Worm (Caenorhabditis elegans) whole organism, young adult: ENCODE measurements around the gene swm-1.

ENCODE experiments used
- B0035.1 ChIP-seq: sonication (generic microtip); optimal IDR thresholded peaks from 2 replicates; lab custom pipeline; 2016; ENCODE audit warnings: missing genetic modification characterization, mild to moderate bottlenecking, missing compliant biosample characterization, missing genotype, missing genetic modification reagents
- F33H1.4 ChIP-seq: fragments of 200-800 bp; sonication (Bioruptor generic); IDR thresholded peaks from 2 replicates; pipeline ENCODE4 v1.3.6; 2022; ENCODE audit warnings: missing genetic modification reagents, missing genetic modification characterization, missing compliant biosample characterization
- F39B2.1 ChIP-seq: fragments of 200-800 bp; sonication (Bioruptor generic); IDR thresholded peaks from 2 replicates; pipeline ENCODE4 v1.3.6; 2022; ENCODE audit warnings: missing genetic modification reagents, missing genetic modification characterization, missing compliant biosample characterization
- F55B11.4 ChIP-seq: sonication (generic microtip); optimal IDR thresholded peaks from 2 replicates; lab custom pipeline; 2016; ENCODE audit warnings: missing compliant biosample characterization, missing genetic modification characterization, borderline replicate concordance; ENCODE audit not compliant: insufficient read depth
- T07F8.4 ChIP-seq: sonication (generic microtip); optimal IDR thresholded peaks from 2 replicates; lab custom pipeline; 2016; ENCODE audit warnings: mild to moderate bottlenecking, missing genetic modification characterization, moderate library complexity, missing compliant biosample characterization
- T26A5.8 ChIP-seq: sonication (generic microtip); optimal IDR thresholded peaks from 2 replicates; lab custom pipeline; 2016; ENCODE audit warnings: missing genetic modification characterization, missing compliant biosample characterization
- Y53F4B.3 ChIP-seq: fragments of 200-800 bp; sonication (Bioruptor generic); IDR thresholded peaks from 2 replicates; pipeline ENCODE4 v1.3.6; 2022; ENCODE audit warnings: missing genetic modification reagents, missing genetic modification characterization, missing compliant biosample characterization
- atf-7 ChIP-seq: sonication (generic microtip); optimal IDR thresholded peaks from 2 replicates; lab custom pipeline; 2017; ENCODE audit warnings: mild to moderate bottlenecking, missing genetic modification characterization, missing compliant biosample characterization
- athp-1 ChIP-seq: sonication (generic microtip); optimal IDR thresholded peaks from 2 replicates; lab custom pipeline; 2017; ENCODE audit warnings: mild to moderate bottlenecking, missing genetic modification characterization, missing compliant biosample characterization
- attf-6 ChIP-seq: fragments of 200-800 bp; sonication (Bioruptor generic); IDR thresholded peaks from 2 replicates; pipeline ENCODE4 v1.3.6; 2022; ENCODE audit warnings: missing genetic modification reagents, missing genetic modification characterization, missing compliant biosample characterization
- ccch-3 ChIP-seq: fragments of 200-800 bp; sonication (Bioruptor generic); optimal IDR thresholded peaks from 2 replicates; lab custom pipeline; 2018; ENCODE audit warnings: mild to moderate bottlenecking, missing genetic modification characterization, missing compliant biosample characterization
- cebp-2 ChIP-seq: fragments of 200-800 bp; sonication (Bioruptor generic); IDR thresholded peaks from 2 replicates; pipeline ENCODE4 v1.3.6; 2022; ENCODE audit warnings: missing genetic modification characterization, missing compliant biosample characterization
- ceh-58 ChIP-seq: fragments of 200-800 bp; sonication (Bioruptor generic); IDR thresholded peaks from 2 replicates; pipeline ENCODE4 v1.3.6; 2022; ENCODE audit warnings: missing genetic modification characterization, missing compliant biosample characterization
- chd-7 ChIP-seq: sonication (generic microtip); optimal IDR thresholded peaks from 2 replicates; lab custom pipeline; 2016; ENCODE audit warnings: mild to moderate bottlenecking, missing genetic modification characterization, moderate library complexity, missing compliant biosample characterization
- dox-1 ChIP-seq: fragments of 200-800 bp; sonication (Bioruptor generic); IDR thresholded peaks from 2 replicates; pipeline ENCODE4 v1.3.6; 2022; ENCODE audit warnings: missing genetic modification reagents, missing genetic modification characterization, missing compliant biosample characterization
- dpl-1 ChIP-seq: fragments of 150-350 bp; optimal IDR thresholded peaks from 2 replicates; lab custom pipeline; 2014; ENCODE audit warnings: missing biosample characterization, missing genetic modification reagents, missing genetic modification characterization
- egl-44 ChIP-seq: fragments of 200-800 bp; sonication (Bioruptor generic); IDR thresholded peaks from 2 replicates; pipeline ENCODE4 v1.3.6; 2022; ENCODE audit warnings: missing genetic modification reagents, missing genetic modification characterization, missing compliant biosample characterization
- egrh-3 ChIP-seq: fragments of 200-800 bp; sonication (Bioruptor generic); IDR thresholded peaks from 2 replicates; pipeline ENCODE4 v1.3.6; 2022; ENCODE audit warnings: missing genetic modification reagents, missing genetic modification characterization, missing compliant biosample characterization
- ekl-4 ChIP-seq: fragments of 200-800 bp; sonication (Bioruptor generic); IDR thresholded peaks from 2 replicates; pipeline ENCODE4 v1.3.6; 2022; ENCODE audit warnings: missing genetic modification reagents, missing genetic modification characterization, missing compliant biosample characterization
- him-1 ChIP-seq: sonication (generic microtip); optimal IDR thresholded peaks from 2 replicates; lab custom pipeline; 2016; ENCODE audit warnings: missing genotype, missing genetic modification reagents, missing genetic modification characterization, missing compliant biosample characterization
- hlh-12 ChIP-seq: sonication (generic microtip); optimal IDR thresholded peaks from 2 replicates; lab custom pipeline; 2016; ENCODE audit warnings: missing genetic modification characterization, missing compliant biosample characterization
- hrde-1 ChIP-seq: sonication (generic microtip); optimal IDR thresholded peaks from 2 replicates; lab custom pipeline; 2016; ENCODE audit warnings: missing genetic modification characterization, mild to moderate bottlenecking, missing compliant biosample characterization, moderate library complexity, missing genotype, missing genetic modification reagents, borderline replicate concordance
- hsf-1 ChIP-seq: fragments of 200-800 bp; sonication (Bioruptor generic); IDR thresholded peaks from 2 replicates; pipeline ENCODE4 v1.3.6; 2022; ENCODE audit warnings: missing genetic modification reagents, missing genetic modification characterization, missing compliant biosample characterization
- let-607 ChIP-seq, 2 experiments: fragments of 200-800 bp in 1 of 2; sonication (Bioruptor generic) in 1 of 2; sonication (generic microtip) in 1 of 2; optimal IDR thresholded peaks; 2 replicates each; lab custom pipeline; 2016 to 2018; ENCODE audit warnings: mild to moderate bottlenecking in 2 of 2, missing compliant biosample characterization in 2 of 2, missing genetic modification characterization in 2 of 2, moderate library complexity in 2 of 2, missing genotype in 1 of 2
- lin-26 ChIP-seq: fragments of 200-800 bp; sonication (Bioruptor generic); IDR thresholded peaks from 2 replicates; pipeline ENCODE4 v1.3.6; 2022; ENCODE audit warnings: missing genetic modification reagents, missing genetic modification characterization, missing compliant biosample characterization
- lin-35 ChIP-seq, 3 experiments: fragments of 150-350 bp in 2 of 3; sonication (generic microtip) in 1 of 3; optimal IDR thresholded peaks; 2 replicates each; lab custom pipeline; 2014 to 2018; ENCODE audit warnings: missing biosample characterization in 3 of 3, missing genetic modification characterization in 3 of 3, missing genetic modification reagents in 3 of 3
- lin-54 ChIP-seq: fragments of 200-800 bp; sonication (Bioruptor generic); optimal IDR thresholded peaks from 2 replicates; lab custom pipeline; 2018; ENCODE audit warnings: mild to moderate bottlenecking, missing genetic modification characterization, missing compliant biosample characterization
- lir-1 ChIP-seq: fragments of 200-800 bp; sonication (Bioruptor generic); conservative IDR thresholded peaks from 2 replicates; pipeline ENCODE4 v1.3.6; 2022; ENCODE audit warnings: missing genetic modification reagents, missing genetic modification characterization, missing compliant biosample characterization
- lsl-1 ChIP-seq: fragments of 200-800 bp; sonication (Bioruptor generic); optimal IDR thresholded peaks from 2 replicates; lab custom pipeline; 2018; ENCODE audit warnings: mild to moderate bottlenecking, missing genetic modification characterization, moderate library complexity, missing compliant biosample characterization
- madf-3 ChIP-seq: fragments of 200-800 bp; sonication (Bioruptor generic); IDR thresholded peaks from 2 replicates; pipeline ENCODE4 v1.3.6; 2022; ENCODE audit warnings: missing genetic modification reagents, missing genetic modification characterization, missing compliant biosample characterization
- mel-28 ChIP-seq: sonication (generic microtip); optimal IDR thresholded peaks from 2 replicates; lab custom pipeline; 2016; ENCODE audit warnings: borderline replicate concordance, mild to moderate bottlenecking, missing genetic modification characterization, missing compliant biosample characterization
- nhr-179 ChIP-seq: sonication (generic microtip); optimal IDR thresholded peaks from 2 replicates; lab custom pipeline; 2016; ENCODE audit warnings: mild to moderate bottlenecking, missing genetic modification characterization, missing compliant biosample characterization
- sdz-38 ChIP-seq: sonication (generic microtip); optimal IDR thresholded peaks from 2 replicates; lab custom pipeline; 2016; ENCODE audit warnings: missing genotype, missing genetic modification characterization, missing compliant biosample characterization
- snpc-1.1 ChIP-seq: sonication (generic microtip); optimal IDR thresholded peaks from 2 replicates; lab custom pipeline; 2017; ENCODE audit warnings: missing genetic modification characterization, mild to moderate bottlenecking, missing compliant biosample characterization, antibody characterized with exemption, moderate library complexity, missing genotype, missing genetic modification reagents; ENCODE audit not compliant: insufficient read depth
- sptf-2 ChIP-seq: fragments of 200-800 bp; sonication (Bioruptor generic); optimal IDR thresholded peaks from 2 replicates; lab custom pipeline; 2018; ENCODE audit warnings: mild to moderate bottlenecking, missing genetic modification characterization, missing compliant biosample characterization
- tlf-1 ChIP-seq: fragments of 200-800 bp; sonication (Bioruptor generic); optimal IDR thresholded peaks from 2 replicates; lab custom pipeline; 2018; ENCODE audit warnings: mild to moderate bottlenecking, missing genetic modification characterization, missing compliant biosample characterization
- zfh-2 ChIP-seq: fragments of 200-800 bp; sonication (Bioruptor generic); conservative IDR thresholded peaks from 2 replicates; pipeline ENCODE4 v1.3.6; 2022; ENCODE audit warnings: missing genetic modification reagents, missing genetic modification characterization, missing compliant biosample characterization
- ztf-26 ChIP-seq: sonication (generic microtip); optimal IDR thresholded peaks from 2 replicates; lab custom pipeline; 2017; ENCODE audit warnings: missing genetic modification characterization, missing compliant biosample characterization
- ztf-28 ChIP-seq: fragments of 200-800 bp; sonication (Bioruptor generic); IDR thresholded peaks from 2 replicates; pipeline ENCODE4 v1.3.6; 2022; ENCODE audit warnings: missing genetic modification reagents, missing genetic modification characterization, missing compliant biosample characterization

Gene swm-1

ce11 chrV:9051100-9051499, 3.6 kb downstream of the swm-1 start, which contains the start of gene C25E10.7:
TSS of gene C25E10.7 (minus strand) at chrV:9051200.
- TF ChIP-seq lir-1 (GFP tag; lab: Robert Waterston, UW) (no peak), T26A5.8 (tag; lab: Kevin White, UChicago) (no peak), zfh-2 (GFP tag; lab: Robert Waterston, UW) (no peak), chd-7 (tag; lab: Kevin White, UChicago) (no peak), egl-44 (no peak), let-607 (tag; optimal IDR thresholded peaks at IDR 0.05; lab: Kevin White, UChicago) (no peak), hrde-1 (tag; lab: Kevin White, UChicago) (no peak), hsf-1 (GFP tag; lab: Robert Waterston, UW) (no peak), lsl-1 (GFP tag; lab: Kevin White, UChicago) (no peak)

ce11 chrV:9049271-9049670, 5.4 kb downstream of the swm-1 start:
- TF ChIP-seq egrh-3 (GFP tag; lab: Robert Waterston, UW) (no peak), nhr-179 (tag; lab: Kevin White, UChicago) (no peak), ccch-3 (GFP tag; lab: Kevin White, UChicago) (no peak), T07F8.4 (tag; lab: Kevin White, UChicago) (no peak), dpl-1 (GFP tag; lab: Kevin White, UChicago) (no peak), lin-35 (GFP tag; optimal IDR thresholded peaks at IDR 0.05; lab: Kevin White, UChicago) (no peak), mel-28 (tag; lab: Kevin White, UChicago) (no peak), sdz-38 (tag; lab: Kevin White, UChicago) (no peak), snpc-1.1 (tag; lab: Kevin White, UChicago) (no peak), Y53F4B.3 (GFP tag; lab: Robert Waterston, UW) (no peak), tlf-1 (GFP tag; lab: Kevin White, UChicago) (no peak), cebp-2 (GFP tag; lab: Robert Waterston, UW) (no peak), lin-26 (GFP tag; lab: Robert Waterston, UW) (no peak), madf-3 (GFP tag; lab: Robert Waterston, UW) (no peak)

- TF ChIP-seq F55B11.4 (no peak), lin-54 (no peak), dox-1 (no peak), ztf-26 (tag; lab: Kevin White, UChicago) (no peak), hlh-12 (tag; lab: Kevin White, UChicago) (no peak), B0035.1 (no peak), F33H1.4 (no peak)
These were observed 7.1 kb downstream of the swm-1 start, which contains the start of gene C25E10.17 for ce11 chrV:9047555-9048049. TSS of gene C25E10.17 (minus strand) at chrV:9047605.

- no peak for TF ChIP-seq ekl-4
- TF ChIP-seq cebp-2 (GFP tag; lab: Robert Waterston, UW) = no peak
- TF ChIP-seq attf-6 (GFP tag; lab: Robert Waterston, UW) = no peak
- TF ChIP-seq ceh-58 (GFP tag; lab: Robert Waterston, UW) = no peak
- TF ChIP-seq him-1 (tag; lab: Kevin White, UChicago) = no peak
- TF ChIP-seq lir-1 (GFP tag; lab: Robert Waterston, UW) = no peak
- TF ChIP-seq F39B2.1 (GFP tag; lab: Robert Waterston, UW) = no peak
- no peak for TF ChIP-seq ztf-28 (GFP tag; lab: Robert Waterston, UW)
- no peak for TF ChIP-seq mel-28 (tag; lab: Kevin White, UChicago)
- TF ChIP-seq sptf-2 (GFP tag; lab: Kevin White, UChicago) = no peak
- TF ChIP-seq atf-7 (tag; lab: Kevin White, UChicago) = no peak
- TF ChIP-seq athp-1 (tag; lab: Kevin White, UChicago) = no peak
- no peak for TF ChIP-seq egrh-3 (GFP tag; lab: Robert Waterston, UW)
- TF ChIP-seq, all 124 proteins: peak for 0
These were observed 9.8 kb downstream of the swm-1 start, which contains the start of gene nhr-30 for ce11 chrV:9044871-9045270. TSS of gene nhr-30 (plus strand) at chrV:9045171.
